Worm (Caenorhabditis elegans): ENCODE measurements around the gene klc-2.

DNA sequence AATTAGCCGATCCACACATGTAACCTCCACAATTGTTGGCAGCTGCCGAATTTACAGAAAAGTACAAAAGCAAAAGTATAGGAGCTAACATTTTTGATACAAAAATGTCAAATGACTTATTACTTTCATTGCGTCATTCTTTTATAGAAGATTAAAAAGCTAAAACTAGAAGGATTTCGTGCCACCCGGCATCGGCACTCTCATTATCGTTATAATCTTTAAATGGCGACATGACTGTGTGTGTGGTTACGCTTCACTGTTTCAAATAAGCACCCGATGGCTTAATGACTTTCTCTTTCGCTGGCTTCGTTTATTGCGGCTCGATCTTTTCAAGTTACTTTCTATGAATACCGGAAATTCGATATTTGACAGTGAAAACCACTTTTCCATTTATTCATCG is 47.5 kb downstream of the klc-2 start, which contains the start of gene grl-1:
- TF ChIP-seq B0310.2 (tag; optimal IDR thresholded peaks at IDR 0.05) (no peak), F13C5.2 (tag; optimal IDR thresholded peaks at IDR 0.05) (no peak), tbx-11 (GFP tag; IDR thresholded peaks at IDR 0.05) (no peak), ama-1 (optimal IDR thresholded peaks at IDR 0.05) (no peak), hmg-4 (GFP tag; optimal IDR thresholded peaks at IDR 0.05) (no peak), flt-1 (GFP tag; IDR thresholded peaks at IDR 0.05) (no peak), scrt-1 (GFP tag; IDR thresholded peaks at IDR 0.05) (no peak), sea-1 (GFP tag; conservative IDR thresholded peaks at IDR 0.05) (no peak), tra-4 (tag; optimal IDR thresholded peaks at IDR 0.05) (no peak)
